Worm (Caenorhabditis elegans) whole organism, L1 larva: ENCODE measurements around the gene copb-1.

Experiments
- ama-1 ChIP-seq: fragments of 150-350 bp; optimal IDR thresholded peaks from 2 replicates; lab custom pipeline; 2014
- ceh-82 ChIP-seq, 3 experiments: fragments of 150-350 bp in 1 of 3; sonication (generic microtip) in 2 of 3; optimal IDR thresholded peaks; 2 replicates each; lab custom pipeline; 2014 to 2017; ENCODE audit warnings: missing biosample characterization in 3 of 3, missing genetic modification characterization in 3 of 3
- ceh-90 ChIP-seq: sonication (generic microtip); optimal IDR thresholded peaks from 2 replicates; lab custom pipeline; 2016; ENCODE audit warnings: missing genetic modification characterization, missing compliant biosample characterization
- fkh-10 ChIP-seq: sonication (generic microtip); optimal IDR thresholded peaks from 2 replicates; lab custom pipeline; 2017; ENCODE audit warnings: missing biosample characterization, missing genetic modification reagents, missing genetic modification characterization
- isw-1 ChIP-seq: fragments of 200-800 bp; sonication (Bioruptor generic); IDR thresholded peaks from 2 replicates; pipeline ENCODE4 v1.3.6; 2022; ENCODE audit warnings: missing genetic modification characterization, missing compliant biosample characterization
- mdl-1 ChIP-seq, 2 experiments: fragments of 150-350 bp; optimal IDR thresholded peaks; 2 replicates each; lab custom pipeline; 2014 to 2017; ENCODE audit warnings: missing biosample characterization in 2 of 2, missing genetic modification characterization in 2 of 2, inconsistent platforms in 1 of 2
- nhr-12 ChIP-seq: sonication (generic microtip); optimal IDR thresholded peaks from 2 replicates; lab custom pipeline; 2017; ENCODE audit warnings: missing biosample characterization, missing genetic modification characterization
- nhr-237 ChIP-seq: fragments of 150-350 bp; optimal IDR thresholded peaks from 2 replicates; lab custom pipeline; 2014; ENCODE audit warnings: missing biosample characterization, missing genetic modification characterization
- nhr-77 ChIP-seq: fragments of 150-350 bp; optimal IDR thresholded peaks from 2 replicates; lab custom pipeline; 2014; ENCODE audit warnings: missing biosample characterization, missing genetic modification characterization
- nhr-90 ChIP-seq: sonication (generic microtip); optimal IDR thresholded peaks from 2 replicates; lab custom pipeline; 2016; ENCODE audit warnings: mild to moderate bottlenecking, missing genetic modification characterization, missing compliant biosample characterization; ENCODE audit not compliant: poor library complexity
- pax-3 ChIP-seq: fragments of 200-800 bp; sonication (Bioruptor generic); optimal IDR thresholded peaks from 2 replicates; lab custom pipeline; 2018; ENCODE audit warnings: mild to moderate bottlenecking, missing genetic modification characterization, moderate library complexity, missing compliant biosample characterization
- pqm-1 ChIP-seq: sonication (generic microtip); optimal IDR thresholded peaks from 3 replicates; lab custom pipeline; 2017; ENCODE audit warnings: missing biosample characterization, missing genetic modification characterization
- unc-86 ChIP-seq: sonication (generic microtip); optimal IDR thresholded peaks from 2 replicates; lab custom pipeline; 2016; ENCODE audit warnings: missing genetic modification characterization, missing compliant biosample characterization
- ztf-11 ChIP-seq, 2 experiments: sonication (generic microtip); optimal IDR thresholded peaks; 2 replicates each; lab custom pipeline; 2016 to 2017; ENCODE audit warnings: missing genetic modification characterization in 2 of 2, missing biosample characterization in 1 of 2, missing compliant biosample characterization in 1 of 2

- TF ChIP-seq mdl-1 (tag; optimal IDR thresholded peaks at IDR 0.05; lab: Kevin White, UChicago) (no peak), ztf-11 (tag; optimal IDR thresholded peaks at IDR 0.05; lab: Kevin White, UChicago) (no peak), isw-1 (no peak), fkh-10 (GFP tag; lab: Kevin White, UChicago) (no peak), nhr-77 (tag; lab: Kevin White, UChicago) (no peak), nhr-237 (tag; lab: Kevin White, UChicago) (no peak), ceh-90 (no peak), pax-3 (tag; lab: Kevin White, UChicago) (no peak), pqm-1 (no peak), unc-86 (tag; lab: Kevin White, UChicago) (no peak), nhr-12 (no peak), nhr-90 (no peak), ceh-82 (tag; optimal IDR thresholded peaks at IDR 0.05; lab: Kevin White, UChicago) (no peak), ama-1 (lab: Kevin White, UChicago) (no peak)
Measured at ce11 chrII:3048378-3048777, 30.2 kb upstream of the copb-1 start, which contains the start of gene sri-28.
